Fruit fly (Drosophila melanogaster) whole organism, adult: ENCODE measurements around the gene CG12171.

Source experiments
- CG12768 ChIP-seq: fragments of 200-800 bp; sonication (Bioruptor generic); optimal IDR thresholded peaks from 2 replicates; lab custom pipeline; 2017; ENCODE audit warnings: missing biosample characterization, missing genetic modification characterization, mild to moderate bottlenecking, moderate library complexity, missing genetic modification reagents
- cic ChIP-seq: fragments of 200-800 bp; sonication (Bioruptor generic); optimal IDR thresholded peaks from 2 replicates; lab custom pipeline; 2017; ENCODE audit warnings: missing biosample characterization, mild to moderate bottlenecking, missing genetic modification characterization, moderate library complexity
- kay ChIP-seq: fragments of 200-800 bp; sonication (Bioruptor generic); peaks from one replicate; lab custom pipeline; 2016; ENCODE audit warnings: missing biosample characterization, missing genetic modification characterization, borderline replicate concordance
- pad ChIP-seq: fragments of 200-800 bp; sonication (Bioruptor generic); optimal IDR thresholded peaks from 3 replicates; lab custom pipeline; 2017; ENCODE audit warnings: missing biosample characterization, missing genetic modification characterization, mild to moderate bottlenecking, moderate library complexity, missing genetic modification reagents

DNA sequence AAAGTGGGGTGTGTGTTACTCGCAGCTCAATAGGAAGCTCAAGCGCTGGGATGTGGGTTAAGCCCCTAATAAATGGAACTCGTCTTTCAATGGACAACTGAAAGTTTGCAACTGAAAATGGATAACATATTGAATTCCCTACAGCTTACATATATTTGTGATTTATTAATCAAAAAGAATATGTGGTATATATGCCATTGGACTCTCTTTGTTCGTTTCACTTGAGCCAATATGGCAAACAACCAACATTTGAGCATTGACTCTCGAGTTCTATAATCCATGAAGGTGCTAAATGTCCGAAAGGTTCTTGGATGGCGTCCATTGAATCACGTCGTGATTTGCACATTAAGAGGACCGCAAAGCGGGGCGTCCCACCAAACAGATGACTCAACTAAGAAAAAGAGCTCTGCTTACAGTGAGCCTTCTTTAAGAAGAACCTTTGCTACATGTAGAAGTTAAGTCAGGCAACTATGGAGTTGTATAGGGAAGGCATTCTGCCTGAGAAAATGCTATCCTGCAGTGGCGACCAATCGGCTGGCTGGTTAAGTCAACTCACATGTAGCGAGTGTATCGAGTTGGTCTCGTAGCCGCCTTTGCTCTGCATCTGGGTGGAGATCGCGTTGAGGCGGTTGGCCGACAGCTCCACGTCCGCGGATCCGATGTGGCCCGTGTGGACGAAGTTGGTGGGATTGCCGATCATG lies 15.4 kb upstream of the CG12171 start:
- TF ChIP-seq CG12768 (GFP tag; lab: Kevin White, UChicago) (no peak), cic (GFP tag; lab: Kevin White, UChicago) (no peak), pad (no peak), kay (GFP tag; lab: Kevin White, UChicago) (no peak)
